Fruit fly (Drosophila melanogaster): ENCODE measurements around the gene CG13063.

The CG13063 gene

DNA sequence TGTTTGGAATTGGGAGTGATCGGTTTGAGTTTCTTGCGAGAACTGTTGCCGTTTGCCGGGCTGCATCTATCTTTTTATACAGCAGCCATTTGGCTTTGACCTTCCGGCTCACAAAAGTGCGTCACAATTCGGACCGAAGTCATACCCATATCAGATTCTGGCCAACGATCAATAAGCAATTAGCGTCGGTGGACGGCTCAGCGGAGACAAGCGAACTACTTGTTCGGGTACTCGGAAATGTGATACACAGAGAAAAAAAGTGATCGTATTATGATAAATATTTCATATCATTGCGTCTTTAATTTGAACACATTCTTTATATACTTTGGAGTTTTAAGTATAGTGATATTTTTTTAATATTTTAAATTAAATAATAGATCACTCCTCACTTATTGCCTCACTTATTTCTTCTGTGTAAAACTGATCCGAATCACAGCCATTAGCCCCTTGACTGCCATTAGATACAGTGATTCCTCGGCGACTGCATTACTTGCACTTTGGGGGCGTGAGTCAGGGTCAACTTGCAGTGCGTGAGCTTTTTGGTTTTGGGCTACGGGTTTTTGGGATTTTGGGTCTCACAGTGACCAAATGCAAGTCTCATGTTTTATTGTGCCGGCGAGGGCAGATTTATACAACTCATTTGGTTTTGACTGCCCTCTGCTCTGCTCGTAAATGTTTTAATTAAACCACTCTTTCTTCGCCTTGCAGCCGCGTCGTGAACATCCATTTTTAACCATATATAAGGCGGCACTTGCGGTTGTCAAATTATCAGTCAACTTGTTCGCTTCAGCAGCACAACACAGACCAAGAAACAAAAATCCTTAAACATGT, at the start of gene CG13063, which contains the start of gene CG13043:
TSS of gene CG13063 (plus strand) at position 781 of the 831 bp plus-strand sequence.
TSS of gene CG13043 (minus strand) at position 51 of the 831 bp plus-strand sequence.
- TF ChIP-seq CG8478 (optimal IDR thresholded peaks at IDR 0.05) (no peak), CTCF (optimal IDR thresholded peaks at IDR 0.05) (no peak)

DNA sequence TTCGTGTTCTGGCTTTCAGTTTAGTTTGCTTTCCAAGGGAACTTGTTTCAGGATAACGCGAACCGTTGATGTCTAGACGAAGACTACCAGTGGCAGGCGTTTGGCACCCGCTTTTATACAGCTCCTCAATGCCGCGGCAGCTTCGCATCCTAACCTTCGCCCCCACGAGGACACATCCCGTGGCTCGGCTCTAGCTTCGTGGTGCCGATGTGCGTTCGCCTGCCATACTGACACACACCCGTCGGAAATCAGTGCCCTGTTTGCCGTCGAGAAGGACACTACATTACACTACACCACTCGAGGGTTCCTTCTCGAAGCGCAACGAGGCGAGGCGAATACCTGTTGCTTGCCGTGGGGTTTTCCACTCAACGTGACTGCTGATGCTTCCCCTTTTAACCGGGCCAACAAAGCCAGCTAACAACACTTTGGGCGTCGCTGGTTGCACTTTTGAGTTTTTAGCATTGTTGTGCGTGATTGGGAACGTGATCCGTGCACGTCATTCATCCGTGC, 49.2 kb upstream of the CG13063 start, which contains the start of gene CG13054:
TSS of gene CG13054 (minus strand) at position 74 of the 510 bp plus-strand sequence.
- TF ChIP-seq CTCF (optimal IDR thresholded peaks at IDR 0.05) (no peak), CG8478 (optimal IDR thresholded peaks at IDR 0.05) (no peak)

DNA sequence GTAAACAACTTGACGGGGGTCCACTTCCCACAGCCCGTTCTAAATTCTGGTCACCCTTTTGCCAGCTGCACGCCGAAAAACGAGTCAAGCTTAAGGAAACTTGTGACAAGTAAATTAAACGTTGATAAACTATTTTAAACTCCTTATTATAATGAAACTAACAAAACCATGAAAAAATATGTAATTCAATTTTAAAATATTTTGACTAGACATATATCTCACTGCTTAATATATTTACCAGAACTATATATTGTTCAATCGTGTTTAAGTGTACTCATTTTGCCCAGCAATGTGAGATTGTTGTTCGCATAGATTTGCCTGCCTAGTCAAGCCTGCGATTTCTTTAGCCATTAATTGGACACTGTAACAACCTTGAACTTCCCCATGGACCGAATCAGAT, 46.8 kb upstream of the CG13063 start, which contains the start of gene CG13053:
TSS of gene CG13053 (minus strand) at position 171 of the 400 bp plus-strand sequence.
- no peak for TF ChIP-seq CTCF (optimal IDR thresholded peaks at IDR 0.05)
- TF ChIP-seq CG8478 (optimal IDR thresholded peaks at IDR 0.05) = no peak

DNA sequence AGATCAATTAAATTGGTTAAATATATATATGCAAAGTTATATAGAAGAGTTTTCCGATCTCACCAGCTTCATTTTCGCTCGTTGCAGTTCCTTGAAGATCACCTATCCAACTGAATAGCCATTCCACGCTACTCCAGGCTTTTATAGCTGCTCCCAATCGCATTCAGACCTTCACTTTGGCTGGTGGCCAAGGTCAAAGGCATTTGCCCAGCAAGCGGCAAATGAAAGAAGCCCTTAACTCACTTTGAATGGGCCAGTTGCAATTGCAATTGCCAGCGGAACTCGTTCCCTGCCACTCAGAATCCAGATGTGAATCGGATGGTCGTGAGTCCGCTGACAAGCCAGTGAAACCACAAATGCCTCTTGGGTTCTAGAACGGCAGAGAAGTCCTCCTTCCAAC, 44.9 kb upstream of the CG13063 start, which contains the start of gene CG34247:
TSS of gene CG34247 (minus strand) at position 101 of the 400 bp plus-strand sequence.
- TF ChIP-seq CG8478 (optimal IDR thresholded peaks at IDR 0.05) (no peak), CTCF (optimal IDR thresholded peaks at IDR 0.05) (no peak)

DNA sequence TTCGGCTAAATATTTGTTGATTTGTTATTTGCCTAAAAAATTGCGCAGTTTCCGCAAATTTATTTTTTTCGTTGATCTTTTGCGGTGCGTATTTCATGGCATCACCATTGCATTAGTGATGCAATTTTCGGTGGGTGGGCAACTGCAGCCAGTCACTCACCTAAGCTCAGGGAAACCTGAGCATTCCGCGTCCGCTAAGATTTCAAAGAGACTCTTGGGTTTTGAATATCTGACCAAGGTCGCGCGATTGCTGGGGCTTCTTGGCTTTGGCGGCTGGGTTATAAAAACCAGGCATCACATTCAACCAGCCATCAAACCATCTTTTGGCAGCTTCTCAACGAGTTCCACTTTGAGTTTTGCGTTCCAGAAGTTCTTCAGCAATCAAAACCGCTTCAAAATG, 44.0 kb upstream of the CG13063 start, which contains the start of gene CG13071:
TSS of gene CG13071 (plus strand) at position 301 of the 400 bp plus-strand sequence.
- no peak for TF ChIP-seq CTCF (optimal IDR thresholded peaks at IDR 0.05)
- TF ChIP-seq CG8478 (optimal IDR thresholded peaks at IDR 0.05) = no peak

DNA sequence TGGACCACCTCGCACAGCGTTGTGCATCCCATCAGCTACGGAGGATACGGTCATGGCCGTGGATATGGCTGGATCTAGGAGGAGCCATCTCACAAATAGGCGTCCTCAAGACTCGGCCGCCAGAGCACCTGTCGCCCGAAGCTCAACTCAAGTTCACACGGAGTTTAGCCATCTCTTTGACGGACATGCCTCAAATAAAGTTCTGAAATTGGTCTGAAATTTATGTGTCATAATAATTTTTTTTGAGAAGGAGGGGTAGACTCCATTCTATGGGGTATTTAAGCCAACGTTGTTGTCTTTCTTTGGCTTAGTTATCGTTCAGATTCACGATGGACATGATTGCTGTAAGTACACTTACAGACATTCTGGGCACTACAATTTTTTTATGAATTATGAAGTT, 43.4 kb upstream of the CG13063 start, which contains the start of gene CG13070:
TSS of gene CG13070 (plus strand) at position 301 of the 400 bp plus-strand sequence.
- TF ChIP-seq CTCF (optimal IDR thresholded peaks at IDR 0.05) (no peak), CG8478 (optimal IDR thresholded peaks at IDR 0.05) (no peak)

DNA sequence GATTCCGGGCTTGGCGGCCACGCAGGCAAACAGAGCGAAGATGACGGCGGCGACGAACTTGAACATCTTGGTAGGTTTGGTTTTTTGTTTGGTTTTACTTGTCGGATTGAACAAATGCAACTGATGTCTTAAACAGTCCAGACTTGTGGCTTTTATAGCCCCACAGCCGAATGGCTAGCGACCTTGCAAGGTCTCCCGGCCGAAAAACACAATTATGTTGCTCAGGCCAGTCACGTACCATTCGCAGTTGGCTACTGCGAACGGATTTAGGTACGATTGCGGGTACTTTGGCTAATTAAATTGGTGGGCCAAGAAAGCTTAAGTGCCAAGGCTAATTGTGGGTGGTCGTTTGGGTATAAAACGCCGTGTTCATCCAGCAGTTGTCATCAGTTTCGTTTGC, 41.4 kb upstream of the CG13063 start, which contains the start of the genes CG13051 and CG13069:
TSS of gene CG13051 (minus strand) at position 101 of the 400 bp plus-strand sequence.
TSS of gene CG13069 (plus strand) at position 386 of the 400 bp plus-strand sequence.
- TF ChIP-seq CTCF (optimal IDR thresholded peaks at IDR 0.05) = no peak
- TF ChIP-seq CG8478 (optimal IDR thresholded peaks at IDR 0.05) = no peak

DNA sequence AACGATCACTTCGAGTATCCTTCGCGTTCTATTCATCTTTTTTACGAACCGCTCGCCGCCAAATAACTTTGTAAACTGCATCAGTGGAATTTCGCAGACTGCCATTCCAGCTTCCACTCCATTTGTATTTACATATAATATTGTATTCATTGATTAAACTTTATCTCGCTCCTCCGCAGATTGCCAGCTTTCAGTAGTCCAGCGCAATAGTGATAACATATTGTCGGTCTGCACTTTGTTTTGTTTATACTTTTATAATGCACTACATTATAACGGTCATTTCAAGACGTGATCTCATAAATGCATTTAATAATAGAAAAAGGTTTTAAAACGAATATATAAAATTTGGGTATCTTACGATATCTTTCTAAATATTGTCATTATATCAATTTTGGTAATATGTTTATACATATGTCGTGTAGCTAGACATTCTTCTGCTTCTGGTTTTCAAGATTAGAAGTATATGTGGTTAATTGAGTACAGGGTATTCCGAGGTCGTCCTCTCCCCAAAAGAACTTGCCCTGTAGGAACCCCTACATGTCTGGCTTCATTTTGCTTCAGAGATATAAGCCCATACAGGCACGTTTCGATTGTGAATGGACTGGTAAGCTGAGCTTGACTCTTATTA, 38.2 kb upstream of the CG13063 start, which contains the start of gene CG4950:
TSS of gene CG4950 (minus strand) at position 51 of the 628 bp plus-strand sequence.
- no peak for TF ChIP-seq CTCF (optimal IDR thresholded peaks at IDR 0.05)
- TF ChIP-seq CG8478 (optimal IDR thresholded peaks at IDR 0.05) = no peak

DNA sequence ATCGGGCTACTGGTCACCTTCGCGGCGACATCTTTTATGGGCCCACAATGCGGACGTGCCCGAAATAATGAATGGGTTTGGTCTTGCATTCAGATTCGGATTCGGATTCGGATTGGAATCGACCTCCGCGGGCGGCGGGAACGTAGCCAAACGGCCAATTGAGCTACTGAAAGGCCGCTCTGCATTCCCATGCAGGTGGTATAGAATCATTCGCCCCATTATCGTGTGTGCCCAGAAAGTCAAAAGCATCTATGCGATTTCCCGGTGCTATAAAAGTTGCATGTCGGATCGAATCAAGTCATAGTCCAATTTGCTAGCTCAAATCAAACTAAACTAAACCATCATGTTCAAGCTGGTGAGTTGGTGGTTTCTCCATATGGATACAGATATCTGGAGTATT, 37.3 kb upstream of the CG13063 start, which contains the start of gene CG13068:
TSS of gene CG13068 (plus strand) at position 301 of the 400 bp plus-strand sequence.
- TF ChIP-seq CG8478 (optimal IDR thresholded peaks at IDR 0.05) (no peak), CTCF (optimal IDR thresholded peaks at IDR 0.05) (no peak)

DNA sequence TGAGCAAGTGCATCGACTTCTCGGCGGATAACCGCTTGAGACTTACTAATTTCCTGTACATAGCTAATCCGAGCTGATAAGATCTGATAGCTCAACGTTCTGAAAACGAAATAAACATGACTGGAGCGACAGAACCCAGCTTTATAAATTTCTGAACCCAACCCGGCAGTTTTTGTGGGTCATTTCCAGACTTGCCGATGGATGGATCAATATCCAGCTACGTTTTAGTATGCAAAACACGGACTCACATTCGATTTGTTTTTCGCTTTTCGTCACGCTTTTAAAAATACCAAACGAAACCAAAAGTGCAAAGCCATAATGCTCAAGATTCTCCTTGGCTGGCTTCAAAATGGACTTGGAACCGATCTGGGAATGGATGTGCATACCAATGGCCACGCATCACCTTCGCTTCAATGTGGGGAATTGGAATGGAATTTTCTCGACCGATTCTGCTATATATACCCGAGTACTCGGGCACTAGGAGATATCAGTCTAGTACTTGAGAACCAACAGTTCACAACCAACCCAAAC, 35.5 kb upstream of the CG13063 start, which contains the start of the genes CG34248 and CG13067:
TSS of gene CG34248 (minus strand) at position 101 of the 531 bp plus-strand sequence.
TSS of gene CG13067 (plus strand) at position 481 of the 531 bp plus-strand sequence.
- TF ChIP-seq CTCF (optimal IDR thresholded peaks at IDR 0.05) (no peak), CG8478 (optimal IDR thresholded peaks at IDR 0.05) (no peak)

DNA sequence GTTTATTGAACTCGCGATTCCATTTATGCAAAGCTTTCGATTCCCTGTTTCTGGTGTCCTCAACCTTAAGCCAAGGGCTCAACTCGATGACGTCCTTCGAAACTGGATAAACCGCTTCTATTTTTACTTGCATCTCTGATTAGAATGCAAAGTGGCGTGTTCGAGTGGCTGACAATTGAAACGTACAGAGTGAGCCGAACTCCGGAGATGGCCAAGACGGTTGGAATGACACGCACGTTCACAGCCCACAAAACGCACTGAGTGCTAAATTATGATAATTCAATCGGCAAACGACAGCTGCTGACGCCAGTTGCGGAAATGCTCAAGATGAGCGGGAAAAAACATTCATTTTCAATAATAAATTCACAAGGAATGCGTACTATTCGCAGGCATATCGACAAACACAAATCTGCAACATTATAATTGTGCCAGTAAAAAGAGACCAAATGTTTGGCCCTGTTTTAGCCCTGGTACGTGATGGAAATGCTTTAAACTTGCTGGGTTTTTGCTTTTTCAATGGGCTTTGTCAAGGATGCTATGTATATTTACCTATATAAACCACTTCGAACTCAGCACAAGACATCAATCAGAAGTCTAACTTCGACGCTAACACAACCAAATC, 34.0 kb upstream of the CG13063 start, which contains the start of gene CG13066:
TSS of gene CG13066 (plus strand) at position 572 of the 622 bp plus-strand sequence.
- no peak for TF ChIP-seq CG8478 (optimal IDR thresholded peaks at IDR 0.05)

DNA sequence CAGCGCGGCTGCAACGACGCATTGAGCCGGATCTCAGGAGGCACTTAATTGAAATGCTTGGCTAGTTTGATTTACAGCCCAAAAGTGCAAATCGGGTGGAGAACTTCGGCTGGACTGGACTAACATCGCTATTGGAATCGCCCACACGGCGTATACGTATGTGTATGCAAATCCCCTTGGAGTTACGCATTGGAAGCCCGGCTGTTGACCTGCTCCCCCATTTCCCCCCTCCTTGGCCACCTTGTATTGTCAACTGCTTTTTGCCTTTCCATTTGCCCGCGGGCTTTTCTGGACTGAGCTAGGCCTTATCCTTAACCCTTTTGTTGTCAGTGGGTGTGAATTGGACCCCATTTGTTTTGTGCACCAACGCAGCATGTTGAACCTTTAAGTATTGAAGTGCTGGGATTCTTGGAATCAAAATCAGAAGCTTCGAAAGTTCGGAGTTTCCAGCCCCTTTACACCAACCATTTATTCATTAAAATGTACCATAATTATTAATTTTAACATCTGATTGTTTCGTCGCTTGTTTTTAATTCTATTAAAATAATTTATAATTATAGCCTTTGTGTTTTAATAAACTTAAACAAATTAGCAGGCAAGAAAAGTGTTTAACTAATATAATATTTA, 30.9 kb upstream of the CG13063 start:
- TF ChIP-seq CTCF (optimal IDR thresholded peaks at IDR 0.05) (no peak), CG8478 (optimal IDR thresholded peaks at IDR 0.05) (no peak)

DNA sequence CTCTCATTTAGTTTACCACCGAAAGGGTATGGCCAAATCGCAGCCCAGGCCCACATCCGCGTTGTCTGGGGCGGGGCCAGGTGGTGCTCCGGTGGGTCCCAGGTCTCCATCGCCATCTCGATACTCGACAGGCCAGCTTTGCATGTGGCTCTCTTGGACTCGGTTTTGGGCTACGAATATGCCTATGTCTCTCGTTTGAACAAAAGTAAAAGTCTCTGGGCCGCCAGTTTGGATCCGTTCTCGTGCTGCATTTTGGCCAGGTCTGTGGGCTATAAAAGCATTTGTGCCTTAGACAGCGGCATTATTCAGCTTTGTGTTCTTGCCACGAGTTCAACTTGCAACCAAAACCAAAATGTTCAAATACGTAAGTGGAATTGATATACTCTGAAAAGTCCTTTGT, 29.3 kb upstream of the CG13063 start, which contains the start of gene CG13065:
TSS of gene CG13065 (plus strand) at position 301 of the 400 bp plus-strand sequence.
- TF ChIP-seq CTCF (optimal IDR thresholded peaks at IDR 0.05) (no peak), CG8478 (optimal IDR thresholded peaks at IDR 0.05) (no peak)

Data from S2 (cell line).